Fruit fly (Drosophila melanogaster): ENCODE measurements around the gene TyrR.

The TyrR gene

dm6 chr3R:17700488-17701130 lies 62.4 kb downstream of the TyrR start (continued):
- TF ChIP-seq CG10267 (tag; optimal IDR thresholded peaks at IDR 0.05) (peak; percentile 97), kay (GFP tag; optimal IDR thresholded peaks at IDR 0.05) (peak; percentile 93), gcm (GFP tag; optimal IDR thresholded peaks at IDR 0.05) (peak; percentile 99), CG12219 (GFP tag; optimal IDR thresholded peaks at IDR 0.05) (peak; percentile 92), CG10462 (GFP tag; optimal IDR thresholded peaks at IDR 0.05) (peak; percentile 92), CG15073 (GFP tag; optimal IDR thresholded peaks at IDR 0.05) (peak; percentile 67), grau (tag; optimal IDR thresholded peaks at IDR 0.05) (peak; percentile 99), Med (GFP tag) (peak; percentile 93), HmgD (GFP tag; optimal IDR thresholded peaks at IDR 0.05) (no peak), Usf (GFP tag; optimal IDR thresholded peaks at IDR 0.05) (peak; percentile 95), CG43689 (GFP tag; IDR thresholded peaks at IDR 0.05) (peak; percentile 96), HLH4C (GFP tag; IDR thresholded peaks at IDR 0.05; ENCODE audit: partially characterized antibody) (0 out of 3 replicates have a peak, but pooled peaks have one; percentile 1), Sry-β (GFP tag; optimal IDR thresholded peaks at IDR 0.05) (peak; percentile 67), CG8290 (GFP tag; optimal IDR thresholded peaks at IDR 0.05) (peak; percentile 92), CG8290 (tag; optimal IDR thresholded peaks at IDR 0.05) (peak; percentile 44 to 52), CG31224 (GFP tag; IDR thresholded peaks at IDR 0.05) (peak; percentile 96), CG8089 (GFP tag; optimal IDR thresholded peaks at IDR 0.05) (peak; percentile 41), scrt (GFP tag; optimal IDR thresholded peaks at IDR 0.05) (peak; percentile 97), CG4424 (GFP tag; optimal IDR thresholded peaks at IDR 0.05) (peak; percentile 97), Xbp1 (GFP tag; optimal IDR thresholded peaks at IDR 0.05) (peak; percentile 97), Atf6 (GFP tag; IDR thresholded peaks at IDR 0.05) (peak; percentile 98), CG1529 (GFP tag; optimal IDR thresholded peaks at IDR 0.05) (peak; percentile 97), kah (GFP tag; optimal IDR thresholded peaks at IDR 0.05) (peak; percentile 96), stwl (tag; optimal IDR thresholded peaks at IDR 0.05) (no peak), bsh (GFP tag; optimal IDR thresholded peaks at IDR 0.05) (peak; percentile 95 to 99), hbn (GFP tag; IDR thresholded peaks at IDR 0.05; ENCODE audit: partially characterized antibody) (no peak; the same call in 1 of the 2 replicates), CG13894 (tag; optimal IDR thresholded peaks at IDR 0.05) (peak; percentile 98), CG18262 (tag; optimal IDR thresholded peaks at IDR 0.05) (peak; percentile 99), CG4730 (GFP tag; IDR thresholded peaks at IDR 0.05) (peak; percentile 98), Oaz (GFP tag; IDR thresholded peaks at IDR 0.05) (peak; percentile 97), lbe (GFP tag; optimal IDR thresholded peaks at IDR 0.05) (peak; percentile 98), CG13123 (GFP tag; optimal IDR thresholded peaks at IDR 0.05) (peak; percentile 95), D (optimal IDR thresholded peaks at IDR 0.05) (no peak), D (GFP tag; optimal IDR thresholded peaks at IDR 0.05) (peak; percentile 98), CG14965 (GFP tag; optimal IDR thresholded peaks at IDR 0.05; ENCODE audit: borderline replicate concordance) (no peak), CG11247 (GFP tag; IDR thresholded peaks at IDR 0.05) (peak; percentile 97), CG14014 (GFP tag; IDR thresholded peaks at IDR 0.05) (peak; percentile 98), E2f1 (GFP tag; IDR thresholded peaks at IDR 0.05) (peak; percentile 99), zen2 (GFP tag; IDR thresholded peaks at IDR 0.05; ENCODE audit: partially characterized antibody) (no peak), CG8359 (GFP tag; optimal IDR thresholded peaks at IDR 0.05; ENCODE audit: borderline replicate concordance) (peak; percentile 91), pho (GFP tag; optimal IDR thresholded peaks at IDR 0.05) (peak; percentile 77), Dp (GFP tag; optimal IDR thresholded peaks at IDR 0.05) (peak; percentile 26), fd3F (GFP tag; optimal IDR thresholded peaks at IDR 0.05) (peak; percentile 99), aop (GFP tag; IDR thresholded peaks at IDR 0.05) (peak; percentile 63), CG11696 (GFP tag; IDR thresholded peaks at IDR 0.05) (peak; percentile 93), btn (GFP tag; optimal IDR thresholded peaks at IDR 0.05) (peak; percentile 39), CG17328 (GFP tag; IDR thresholded peaks at IDR 0.05) (peak; percentile 97), CG30020 (tag; optimal IDR thresholded peaks at IDR 0.05) (peak; percentile 89), ap (GFP tag; IDR thresholded peaks at IDR 0.05) (peak; percentile 97)

Measured in whole organism, embryonic.